Fruit fly (Drosophila melanogaster) whole organism, embryonic: ENCODE results near the gene CG31548.

Experiments
- B-H2 ChIP-seq: fragments of 200-800 bp; sonication (Bioruptor generic); optimal IDR thresholded peaks from 2 replicates; lab custom pipeline; 2018; ENCODE audit warnings: missing biosample characterization, mild to moderate bottlenecking, missing genetic modification characterization
- CG10267 ChIP-seq: fragments of 200-800 bp; sonication (Bioruptor generic); optimal IDR thresholded peaks from 2 replicates; lab custom pipeline; 2018; ENCODE audit warnings: missing biosample characterization, mild to moderate bottlenecking, missing genetic modification characterization, moderate library complexity
- CG11560 ChIP-seq: fragments of 200-800 bp; sonication (Bioruptor generic); IDR thresholded peaks from 3 replicates; pipeline ENCODE4 v1.3.6; 2022; ENCODE audit warnings: missing biosample characterization, missing genetic modification characterization
- CG14441 ChIP-seq: fragments of 200-800 bp; sonication (Bioruptor generic); IDR thresholded peaks from 2 replicates; pipeline ENCODE4 v1.3.6; 2022; ENCODE audit warnings: missing biosample characterization, missing genetic modification characterization
- CG16863 ChIP-seq: fragments of 200-800 bp; sonication (Bioruptor generic); optimal IDR thresholded peaks from 3 replicates; lab custom pipeline; 2016; ENCODE audit warnings: missing biosample characterization, missing genetic modification characterization
- CG17385 ChIP-seq: fragments of 200-800 bp; sonication (Bioruptor generic); optimal IDR thresholded peaks from 3 replicates; lab custom pipeline; 2018; ENCODE audit warnings: missing biosample characterization, mild to moderate bottlenecking, missing genetic modification characterization
- CG17568 ChIP-seq: fragments of 200-800 bp; sonication (Bioruptor generic); optimal IDR thresholded peaks from 2 replicates; lab custom pipeline; 2018; ENCODE audit warnings: missing biosample characterization, mild to moderate bottlenecking, missing genetic modification characterization, moderate library complexity
- CG18599 ChIP-seq: fragments of 200-800 bp; sonication (Bioruptor generic); optimal IDR thresholded peaks from 3 replicates; lab custom pipeline; 2017; ENCODE audit warnings: missing biosample characterization, missing genetic modification characterization, mild to moderate bottlenecking, moderate library complexity, missing genetic modification reagents
- CG31441 ChIP-seq: fragments of 200-800 bp; sonication (Bioruptor generic); IDR thresholded peaks from 2 replicates; pipeline ENCODE4 v1.3.6; 2022; ENCODE audit warnings: missing biosample characterization, missing genetic modification characterization
- CG3163 ChIP-seq: fragments of 200-800 bp; sonication (Bioruptor generic); optimal IDR thresholded peaks from 3 replicates; lab custom pipeline; 2016; ENCODE audit warnings: missing biosample characterization, missing genetic modification characterization
- CG32532 ChIP-seq: fragments of 200-800 bp; sonication (Bioruptor generic); IDR thresholded peaks from 2 replicates; pipeline ENCODE4 v1.3.6; 2022; ENCODE audit warnings: missing biosample characterization, missing genetic modification characterization
- CG3281 ChIP-seq: fragments of 200-800 bp; sonication (Bioruptor generic); optimal IDR thresholded peaks from 3 replicates; lab custom pipeline; 2017; ENCODE audit warnings: missing biosample characterization, mild to moderate bottlenecking, missing genetic modification characterization
- CG33557 ChIP-seq: fragments of 200-800 bp; sonication (Bioruptor generic); optimal IDR thresholded peaks from 2 replicates; lab custom pipeline; 2019; ENCODE audit warnings: missing biosample characterization, mild to moderate bottlenecking, missing genetic modification characterization, moderate library complexity
- CG34224 ChIP-seq: fragments of 200-800 bp; sonication (Bioruptor generic); IDR thresholded peaks from 3 replicates; pipeline ENCODE4 v1.3.6; 2022; ENCODE audit warnings: missing biosample characterization, missing genetic modification characterization; ENCODE audit not compliant: partially characterized antibody
- CG34376 ChIP-seq: fragments of 200-800 bp; sonication (Bioruptor generic); optimal IDR thresholded peaks from 2 replicates; lab custom pipeline; 2018; ENCODE audit warnings: missing biosample characterization, mild to moderate bottlenecking, missing genetic modification characterization
- CG4360 ChIP-seq: fragments of 200-800 bp; sonication (Bioruptor generic); IDR thresholded peaks from 2 replicates; pipeline ENCODE4 v1.3.6; 2022; ENCODE audit warnings: missing biosample characterization, missing genetic modification characterization
- Deaf1 ChIP-seq: fragments of 200-800 bp; optimal IDR thresholded peaks from 3 replicates; lab custom pipeline; 2019; ENCODE audit warnings: missing biosample characterization, mild to moderate bottlenecking, missing genetic modification characterization, moderate library complexity
- ERR ChIP-seq: fragments of 200-800 bp; sonication (Bioruptor generic); optimal IDR thresholded peaks from 2 replicates; lab custom pipeline; 2016; ENCODE audit warnings: missing biosample characterization, missing genetic modification characterization
- Fer1 ChIP-seq: fragments of 200-800 bp; sonication (Bioruptor generic); optimal IDR thresholded peaks from 2 replicates; lab custom pipeline; 2017; ENCODE audit warnings: missing biosample characterization, mild to moderate bottlenecking, missing genetic modification characterization
- HLH3B ChIP-seq: fragments of 200-800 bp; sonication (Bioruptor generic); IDR thresholded peaks from 2 replicates; pipeline ENCODE4 v1.3.6; 2022; ENCODE audit warnings: missing biosample characterization, missing genetic modification characterization
- HLH4C ChIP-seq: fragments of 200-800 bp; sonication (Bioruptor generic); IDR thresholded peaks from 3 replicates; pipeline ENCODE4 v1.3.6; 2022; ENCODE audit warnings: missing biosample characterization, missing genetic modification characterization; ENCODE audit not compliant: partially characterized antibody
- NK7.1 ChIP-seq: fragments of 200-800 bp; sonication (Bioruptor generic); optimal IDR thresholded peaks from 3 replicates; lab custom pipeline; 2016; ENCODE audit warnings: missing biosample characterization, missing genetic modification characterization
- Opbp ChIP-seq: fragments of 200-800 bp; sonication (Bioruptor generic); IDR thresholded peaks from 3 replicates; pipeline ENCODE4 v1.3.6; 2022; ENCODE audit warnings: missing biosample characterization, missing genetic modification characterization; ENCODE audit not compliant: partially characterized antibody
- bbx ChIP-seq: fragments of 200-800 bp; sonication (Bioruptor generic); IDR thresholded peaks from 2 replicates; pipeline ENCODE4 v1.3.6; 2022; ENCODE audit warnings: missing biosample characterization, missing genetic modification characterization; ENCODE audit not compliant: partially characterized antibody
- cas ChIP-seq: fragments of 200-800 bp; sonication (Bioruptor generic); IDR thresholded peaks from 2 replicates; pipeline ENCODE4 v1.3.6; 2022; ENCODE audit warnings: missing biosample characterization, missing genetic modification characterization
- chinmo ChIP-seq: fragments of 200-800 bp; sonication (Bioruptor generic); IDR thresholded peaks from 4 replicates; pipeline ENCODE4 v1.3.6; 2022; ENCODE audit warnings: missing biosample characterization, missing genetic modification characterization; ENCODE audit not compliant: partially characterized antibody
- corto ChIP-seq: fragments of 200-800 bp; sonication (Bioruptor generic); optimal IDR thresholded peaks from 2 replicates; lab custom pipeline; 2016; ENCODE audit warnings: missing biosample characterization, mild to moderate bottlenecking, missing genetic modification characterization, moderate library complexity
- crol ChIP-seq: fragments of 200-800 bp; sonication (Bioruptor generic); IDR thresholded peaks from 2 replicates; pipeline ENCODE4 v1.3.6; 2022; ENCODE audit warnings: missing biosample characterization, missing genetic modification characterization
- dmrt99B ChIP-seq: fragments of 200-800 bp; sonication (Bioruptor generic); optimal IDR thresholded peaks from 2 replicates; lab custom pipeline; 2018; ENCODE audit warnings: missing biosample characterization, mild to moderate bottlenecking, missing genetic modification characterization, moderate library complexity
- gcm ChIP-seq: fragments of 200-800 bp; sonication (Bioruptor generic); optimal IDR thresholded peaks from 2 replicates; lab custom pipeline; 2019; ENCODE audit warnings: missing biosample characterization, mild to moderate bottlenecking, missing genetic modification characterization, moderate library complexity
- inv ChIP-seq: fragments of 200-800 bp; sonication (Bioruptor generic); IDR thresholded peaks from 2 replicates; pipeline ENCODE4 v1.3.6; 2022; ENCODE audit warnings: missing biosample characterization, missing genetic modification characterization; ENCODE audit not compliant: partially characterized antibody
- jing ChIP-seq: fragments of 200-800 bp; sonication (Bioruptor generic); optimal IDR thresholded peaks from 2 replicates; lab custom pipeline; 2018; ENCODE audit warnings: missing biosample characterization, mild to moderate bottlenecking, missing genetic modification characterization
- lilli ChIP-seq: fragments of 200-800 bp; sonication (Bioruptor generic); optimal IDR thresholded peaks from 3 replicates; lab custom pipeline; 2016; ENCODE audit warnings: missing biosample characterization, missing genetic modification characterization
- mld ChIP-seq: fragments of 200-800 bp; sonication (Bioruptor generic); IDR thresholded peaks from 3 replicates; pipeline ENCODE4 v1.3.6; 2022; ENCODE audit warnings: missing biosample characterization, missing genetic modification characterization; ENCODE audit not compliant: partially characterized antibody
- nerfin-2 ChIP-seq: fragments of 200-800 bp; sonication (Bioruptor generic); IDR thresholded peaks from 2 replicates; pipeline ENCODE4 v1.3.6; 2022; ENCODE audit warnings: missing biosample characterization, missing genetic modification characterization; ENCODE audit not compliant: partially characterized antibody
- nom ChIP-seq: fragments of 200-800 bp; sonication (Bioruptor generic); optimal IDR thresholded peaks from 2 replicates; lab custom pipeline; 2017; ENCODE audit warnings: missing biosample characterization, missing genetic modification characterization, mild to moderate bottlenecking, moderate library complexity, missing genetic modification reagents
- pan ChIP-seq, 4 experiments: fragments of >200 bp in 3 of 4; fragments of 200-800 bp in 1 of 4; sonication (Bioruptor generic) in 1 of 4; optimal IDR thresholded peaks in 3 of 4; IDR thresholded peaks in 1 of 4; 2 replicates each; pipeline versions ENCODE4 v1.3.6 to Lab custom; 2017 to 2022; ENCODE audit warnings: missing biosample characterization in 2 of 4, missing genetic modification characterization in 2 of 4, mixed read lengths in 1 of 4
- peb ChIP-seq: fragments of 200-800 bp; sonication (Bioruptor generic); IDR thresholded peaks from 2 replicates; pipeline ENCODE4 v1.3.6; 2022; ENCODE audit warnings: missing biosample characterization, missing genetic modification characterization
- pita ChIP-seq: fragments of 200-800 bp; sonication (Bioruptor generic); optimal IDR thresholded peaks from 2 replicates; lab custom pipeline; 2017; ENCODE audit warnings: missing biosample characterization, mild to moderate bottlenecking, missing genetic modification characterization
- psq ChIP-seq: fragments of 200-800 bp; sonication (Bioruptor generic); optimal IDR thresholded peaks from 2 replicates; lab custom pipeline; 2017; ENCODE audit warnings: missing biosample characterization, missing genetic modification characterization
- ranshi ChIP-seq: fragments of 200-800 bp; sonication (Bioruptor generic); IDR thresholded peaks from 2 replicates; pipeline ENCODE4 v1.3.6; 2022; ENCODE audit warnings: missing biosample characterization, missing genetic modification characterization
- salm ChIP-seq: fragments of 200-800 bp; sonication (Bioruptor generic); optimal IDR thresholded peaks from 2 replicates; lab custom pipeline; 2018; ENCODE audit warnings: missing biosample characterization, mild to moderate bottlenecking, missing genetic modification characterization
- schlank ChIP-seq: fragments of 200-800 bp; sonication (Bioruptor generic); optimal IDR thresholded peaks from 2 replicates; lab custom pipeline; 2018; ENCODE audit warnings: missing biosample characterization, mild to moderate bottlenecking, missing genetic modification characterization
- ssp ChIP-seq: fragments of 200-800 bp; sonication (Bioruptor generic); IDR thresholded peaks from 2 replicates; pipeline ENCODE4 v1.3.6; 2022; ENCODE audit warnings: missing biosample characterization, missing genetic modification characterization
- stwl ChIP-seq: fragments of 200-800 bp; sonication (Bioruptor generic); optimal IDR thresholded peaks from 3 replicates; lab custom pipeline; 2018; ENCODE audit warnings: missing biosample characterization, mild to moderate bottlenecking, missing genetic modification characterization, moderate library complexity

CG31548 gene

DNA sequence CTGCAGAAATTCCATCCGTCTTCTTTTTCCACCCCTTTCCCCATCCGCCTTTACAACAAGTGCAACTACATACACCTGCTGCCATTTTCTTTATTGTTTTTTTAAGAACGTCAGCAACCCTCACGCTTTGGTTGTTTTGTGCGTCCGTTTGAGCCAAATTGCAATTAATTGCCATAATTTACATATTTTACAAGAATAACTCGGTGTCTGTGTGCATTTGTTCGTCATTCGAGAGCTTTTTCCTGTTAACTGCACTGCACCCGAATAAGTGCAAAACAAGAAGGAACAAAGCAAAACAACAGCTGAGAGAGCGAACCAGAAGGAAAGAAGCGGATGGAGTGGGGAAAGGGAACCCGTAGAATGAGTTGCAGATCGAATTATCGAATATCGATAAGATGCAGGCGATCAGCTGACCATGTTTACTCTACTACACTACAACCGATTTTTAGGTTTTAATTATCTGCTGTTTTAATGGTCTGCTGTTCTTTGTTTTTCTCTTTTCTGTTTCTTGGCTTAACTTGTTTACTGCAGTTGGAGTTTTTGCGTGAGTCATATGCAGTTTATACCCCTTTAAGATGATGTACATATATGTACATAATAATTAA lies 34.1 kb upstream of the CG31548 start (continued):
- TF ChIP-seq peb (no peak), NK7.1 (GFP tag; lab: Kevin White, UChicago) (no peak), nom (GFP tag; lab: Kevin White, UChicago) (peak; percentile 41), jing (GFP tag; lab: Kevin White, UChicago) (no peak), CG32532 (GFP tag; lab: Robert Waterston, UW) (no peak), CG18599 (GFP tag; lab: Kevin White, UChicago) (no peak), CG11560 (tag; lab: Robert Waterston, UW) (no peak), stwl (peak; percentile 18), corto (peak; percentile 12), CG14441 (GFP tag; lab: Robert Waterston, UW) (no peak), salm (no peak), gcm (GFP tag; lab: Kevin White, UChicago) (peak; percentile 76), CG3281 (no peak)

DNA sequence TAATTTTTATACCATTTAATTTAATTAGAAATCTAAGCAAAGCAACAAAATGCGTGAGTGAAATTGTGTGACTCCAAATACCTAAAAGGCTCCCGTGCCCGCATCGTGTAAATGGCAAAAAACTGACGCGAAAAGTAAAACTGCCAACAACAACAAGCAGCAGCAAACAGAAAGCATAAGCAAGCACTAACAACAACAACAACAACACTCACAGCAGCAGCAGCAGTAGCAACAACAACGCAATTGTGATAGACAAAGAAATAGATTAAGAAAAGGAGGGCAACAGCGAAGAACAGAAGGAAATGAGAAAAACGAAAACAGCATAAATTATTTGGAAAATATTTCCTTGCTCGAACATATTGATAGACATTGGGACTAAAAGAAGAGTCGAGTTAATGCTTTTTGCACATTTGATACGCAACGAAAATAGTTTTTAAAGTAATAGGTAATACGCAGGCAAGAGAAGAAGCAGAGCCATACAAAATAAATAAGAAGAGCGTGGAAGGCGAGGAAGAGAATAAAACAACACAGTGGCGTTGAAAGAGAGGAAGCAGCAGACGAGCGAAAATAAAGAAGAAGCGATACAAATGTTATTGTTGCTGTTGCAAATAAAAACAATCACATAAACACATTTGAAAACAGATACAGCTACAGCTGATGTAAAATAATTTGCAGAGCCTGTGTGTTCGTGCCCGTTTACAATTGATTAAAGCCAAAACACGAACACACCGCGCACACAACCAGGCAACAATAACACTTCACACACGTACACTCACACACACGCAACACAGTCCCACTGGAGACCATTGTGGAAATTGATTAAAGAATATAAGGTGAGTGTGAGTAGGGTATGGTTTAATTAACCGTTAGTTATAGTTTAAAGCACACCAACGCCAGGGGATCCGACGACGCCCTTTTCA lies 33.3 kb upstream of the CG31548 start:
- TF ChIP-seq inv (0 out of 2 replicates have a peak, but pooled peaks have one; percentile 2), Fer1 (GFP tag; lab: Kevin White, UChicago) (peak; percentile 5), CG10267 (no peak), chinmo (GFP tag; lab: Robert Waterston, UW) (peak; percentile 61; the same call in 1 of the 4 replicates), CG34224 (no peak), crol (GFP tag; lab: Robert Waterston, UW) (no peak), ranshi (GFP tag; lab: Robert Waterston, UW) (no peak), CG33557 (GFP tag; lab: Kevin White, UChicago) (no peak), dmrt99B (tag; lab: Kevin White, UChicago) (no peak), stwl (no peak), Opbp (GFP tag; lab: Robert Waterston, UW) (0 out of 3 replicates have a peak, but pooled peaks have one; percentile 1), lilli (GFP tag; lab: Kevin White, UChicago) (no peak), cas (GFP tag; lab: Robert Waterston, UW) (no peak), mld (GFP tag; lab: Robert Waterston, UW) (0 out of 3 replicates have a peak, but pooled peaks have one; percentile 18), ssp (GFP tag; lab: Robert Waterston, UW) (no peak), HLH3B (GFP tag; lab: Robert Waterston, UW) (no peak), pan (optimal IDR thresholded peaks at IDR 0.05; lab: Kevin White, UChicago) (no peak), pan (GFP tag; optimal IDR thresholded peaks at IDR 0.05 in 1 of 2, IDR thresholded peaks at IDR 0.05 in 1 of 2) (no peak), Deaf1 (tag; lab: Kevin White, UChicago) (peak; percentile 44), CG4360 (GFP tag; lab: Robert Waterston, UW) (peak; percentile 99), nerfin-2 (GFP tag; lab: Robert Waterston, UW) (peak; percentile 4; the same call in 1 of the 2 replicates), schlank (tag; lab: Kevin White, UChicago) (no peak), psq (GFP tag; lab: Kevin White, UChicago) (peak; percentile 97), HLH4C (0 out of 3 replicates have a peak, but pooled peaks have one; percentile 5), CG3163 (GFP tag; lab: Kevin White, UChicago) (peak; percentile 80), CG34376 (GFP tag; lab: Kevin White, UChicago) (peak; percentile 35), CG17385 (GFP tag; lab: Kevin White, UChicago) (peak; percentile 95), CG17568 (GFP tag; lab: Kevin White, UChicago) (peak; percentile 49), ERR (GFP tag; lab: Kevin White, UChicago) (peak; percentile 11), CG16863 (GFP tag; lab: Kevin White, UChicago) (no peak), CG31441 (no peak), B-H2 (GFP tag; lab: Kevin White, UChicago) (no peak), bbx (GFP tag; lab: Robert Waterston, UW) (peak; percentile 12; the same call in 1 of the 2 replicates), pita (GFP tag; lab: Kevin White, UChicago) (no peak)
